Fruit fly (Drosophila melanogaster): ENCODE measurements around the gene Usp47.

Usp47 gene

DNA sequence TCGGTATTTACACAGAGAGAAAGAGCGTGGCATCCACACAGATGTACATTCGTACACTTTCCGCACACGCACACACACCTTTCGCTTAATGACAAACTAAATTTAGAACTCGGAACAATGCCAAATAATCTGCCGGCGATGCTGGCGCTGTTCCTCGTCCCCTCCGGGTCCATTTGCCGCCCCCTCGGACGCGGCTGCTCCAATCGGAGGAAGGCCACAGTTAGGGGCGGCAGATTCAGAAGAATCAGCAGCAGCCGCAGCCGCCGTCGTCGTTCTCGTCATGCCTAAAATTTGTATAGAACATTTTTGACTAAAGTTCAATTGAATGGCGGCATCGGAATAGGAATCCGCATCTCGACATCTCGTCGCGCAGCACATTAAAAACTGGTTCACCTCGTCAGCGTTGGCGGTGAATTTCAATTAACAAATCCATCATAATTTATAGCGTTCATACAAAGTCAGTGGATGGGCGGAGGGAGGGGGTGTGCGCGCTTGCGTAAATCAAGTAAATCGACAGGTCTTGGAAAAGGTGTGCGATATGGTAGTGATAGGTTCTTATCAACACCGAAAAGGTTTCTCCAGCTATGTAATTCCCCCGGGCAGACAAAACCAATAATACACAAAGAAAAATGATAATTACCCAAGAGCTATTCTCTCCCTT, 55.9 kb downstream of the Usp47 start:
- TF ChIP-seq CG32264 (GFP tag; optimal IDR thresholded peaks at IDR 0.05) (no peak), usp (GFP tag; optimal IDR thresholded peaks at IDR 0.05) (no peak), Sp1 (GFP tag; optimal IDR thresholded peaks at IDR 0.05) (no peak), Rel (GFP tag; optimal IDR thresholded peaks at IDR 0.05) (no peak), Rel (tag; optimal IDR thresholded peaks at IDR 0.05) (peak; percentile 92), foxo (GFP tag; optimal IDR thresholded peaks at IDR 0.05) (no peak), woc (GFP tag; optimal IDR thresholded peaks at IDR 0.05) (no peak), rgr (GFP tag; optimal IDR thresholded peaks at IDR 0.05) (no peak), GATAd (GFP tag; optimal IDR thresholded peaks at IDR 0.05) (no peak), tai (GFP tag; optimal IDR thresholded peaks at IDR 0.05) (no peak)

DNA sequence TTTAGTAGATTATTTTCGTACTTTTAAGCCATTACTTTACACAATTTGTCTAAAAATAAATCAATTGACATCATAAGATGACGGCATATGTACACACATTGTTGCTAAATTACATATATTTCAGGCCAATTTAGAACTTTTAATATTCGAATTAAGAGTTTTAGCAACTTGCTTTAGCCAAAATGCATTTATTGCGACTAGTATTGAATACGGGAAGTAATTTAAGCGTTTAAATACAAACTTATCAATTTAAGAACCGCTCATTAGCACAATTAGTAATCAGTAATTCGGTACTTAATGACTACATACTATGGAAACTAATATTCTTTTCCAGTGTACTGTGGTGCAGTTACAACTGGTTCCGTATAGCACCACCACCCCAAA, 56.4 kb downstream of the Usp47 start:
- peak; percentile 8 for TF ChIP-seq HLH106 (tag; optimal IDR thresholded peaks at IDR 0.05)
- TF ChIP-seq CrebA (GFP tag; optimal IDR thresholded peaks at IDR 0.05; ENCODE audit: borderline replicate concordance): no peak
- no peak for TF ChIP-seq brk (GFP tag; optimal IDR thresholded peaks at IDR 0.05)
- TF ChIP-seq usp (GFP tag; optimal IDR thresholded peaks at IDR 0.05): no peak

DNA sequence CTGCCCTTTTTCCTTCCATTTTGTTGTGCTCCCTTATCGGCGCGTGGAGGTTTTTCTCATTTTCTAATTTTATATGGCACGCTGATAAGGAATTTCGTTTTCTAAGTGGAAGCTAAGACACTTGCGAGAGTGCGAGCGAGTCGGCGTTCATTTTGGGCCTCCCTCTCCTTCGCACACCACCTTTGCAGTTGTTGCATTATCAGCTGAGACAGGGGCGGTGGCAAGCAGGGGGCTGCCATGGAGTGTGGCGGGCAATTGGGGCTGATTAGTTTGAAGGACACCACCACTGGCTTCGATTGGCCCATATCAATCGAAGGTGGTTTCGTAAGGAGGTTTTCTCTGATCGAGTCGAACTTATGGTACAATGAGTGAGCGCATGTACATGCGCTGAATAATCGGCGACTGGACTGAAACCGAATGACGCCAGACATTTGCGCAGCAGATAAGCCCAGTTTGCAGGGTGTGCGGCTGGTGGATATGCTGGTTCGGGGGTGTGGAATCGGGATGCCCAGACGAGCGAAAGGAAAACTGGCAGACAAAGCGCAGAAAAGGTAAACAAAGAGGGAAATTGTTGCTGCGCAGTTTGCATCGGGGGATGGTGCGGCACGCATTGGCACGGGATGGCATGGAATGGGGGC, 57.0 kb downstream of the Usp47 start:
- TF ChIP-seq h (GFP tag; optimal IDR thresholded peaks at IDR 0.05) (peak; percentile 84), usp (GFP tag; optimal IDR thresholded peaks at IDR 0.05) (no peak), Hr78 (GFP tag; optimal IDR thresholded peaks at IDR 0.05) (no peak), pan (optimal IDR thresholded peaks at IDR 0.05) (no peak), GATAd (GFP tag; optimal IDR thresholded peaks at IDR 0.05) (no peak), HLH106 (tag; optimal IDR thresholded peaks at IDR 0.05) (no peak), OdsH (GFP tag; optimal IDR thresholded peaks at IDR 0.05) (peak; percentile 11), Mio (GFP tag; optimal IDR thresholded peaks at IDR 0.05) (no peak), psq (GFP tag; optimal IDR thresholded peaks at IDR 0.05) (no peak), Vsx2 (GFP tag; optimal IDR thresholded peaks at IDR 0.05; ENCODE audit: partially characterized antibody) (no peak), brk (GFP tag; optimal IDR thresholded peaks at IDR 0.05) (no peak), Abd-B (GFP tag; optimal IDR thresholded peaks at IDR 0.05) (no peak), Myc (optimal IDR thresholded peaks at IDR 0.05) (no peak), Dif (GFP tag; optimal IDR thresholded peaks at IDR 0.05; ENCODE audit: partially characterized antibody) (no peak), lola (GFP tag; optimal IDR thresholded peaks at IDR 0.05) (no peak), woc (GFP tag; optimal IDR thresholded peaks at IDR 0.05) (peak; percentile 8), Sp1 (GFP tag; optimal IDR thresholded peaks at IDR 0.05) (no peak), CG32264 (GFP tag; optimal IDR thresholded peaks at IDR 0.05) (no peak), rgr (GFP tag; optimal IDR thresholded peaks at IDR 0.05) (peak; percentile 15), Rel (GFP tag; optimal IDR thresholded peaks at IDR 0.05) (no peak), Rel (tag; optimal IDR thresholded peaks at IDR 0.05) (peak; percentile 16), foxo (GFP tag; optimal IDR thresholded peaks at IDR 0.05) (no peak), Dfd (GFP tag; optimal IDR thresholded peaks at IDR 0.05) (no peak), sage (GFP tag; optimal IDR thresholded peaks at IDR 0.05) (no peak), Hr83 (GFP tag; optimal IDR thresholded peaks at IDR 0.05; ENCODE audit: poor library complexity, severe bottlenecking) (no peak)

DNA sequence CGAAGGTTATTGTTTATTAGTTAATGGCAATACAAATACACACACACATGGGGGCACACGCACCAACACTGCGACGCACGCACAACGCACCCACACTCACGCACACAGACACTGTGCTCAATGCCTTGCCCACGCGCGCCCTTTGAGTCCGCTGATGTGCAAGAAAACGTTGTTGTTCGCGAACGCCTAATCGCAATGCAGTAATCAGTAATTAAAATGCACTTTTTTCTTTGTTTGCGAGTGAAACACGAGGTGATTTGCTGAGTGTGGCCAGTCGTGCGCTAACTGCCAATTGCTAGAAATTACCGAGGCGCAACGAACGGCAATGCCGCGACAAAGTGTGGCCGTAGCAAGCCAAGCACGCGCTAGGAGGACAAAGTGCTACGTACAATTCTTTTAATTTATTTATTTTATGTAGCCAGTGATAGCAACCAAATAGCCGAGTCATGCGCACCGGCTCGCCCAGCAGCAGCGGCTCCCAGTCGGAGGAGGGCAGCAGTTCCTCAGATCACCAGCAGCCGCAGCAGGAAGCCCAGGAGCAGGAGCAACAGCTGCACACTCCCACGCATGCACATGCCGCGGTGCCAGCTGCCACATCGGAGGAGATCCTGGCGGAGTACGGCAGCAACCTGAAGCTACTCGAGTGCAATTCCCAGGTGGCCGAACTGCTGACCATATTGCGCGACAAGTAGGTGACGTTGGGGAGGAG, 58.0 kb downstream of the Usp47 start, which contains the start of the genes S6k and kri:
Gene S6k, minus strand, starts transcription at position 299 of the 709 bp plus-strand sequence.
Gene kri, plus strand, starts transcription at position 341 of the 709 bp plus-strand sequence.
- TF ChIP-seq Rel (GFP tag; optimal IDR thresholded peaks at IDR 0.05) (no peak), Rel (tag; optimal IDR thresholded peaks at IDR 0.05) (peak; percentile 57), Myc (optimal IDR thresholded peaks at IDR 0.05) (peak; percentile 22), GATAd (GFP tag; optimal IDR thresholded peaks at IDR 0.05) (no peak), CG32264 (GFP tag; optimal IDR thresholded peaks at IDR 0.05) (no peak), Dfd (GFP tag; optimal IDR thresholded peaks at IDR 0.05) (no peak), brk (GFP tag; optimal IDR thresholded peaks at IDR 0.05) (no peak), Sp1 (GFP tag; optimal IDR thresholded peaks at IDR 0.05) (peak; percentile 40), Mio (GFP tag; optimal IDR thresholded peaks at IDR 0.05) (no peak), Jra (GFP tag; optimal IDR thresholded peaks at IDR 0.05) (no peak), h (GFP tag; optimal IDR thresholded peaks at IDR 0.05) (peak; percentile 86), Hnf4 (GFP tag; optimal IDR thresholded peaks at IDR 0.05) (peak; percentile 57), fru (GFP tag; optimal IDR thresholded peaks at IDR 0.05) (peak; percentile 44), ey (GFP tag; optimal IDR thresholded peaks at IDR 0.05) (peak; percentile 23), foxo (GFP tag; optimal IDR thresholded peaks at IDR 0.05) (peak in 1 of 2 experiments; percentile 15), rgr (GFP tag; optimal IDR thresholded peaks at IDR 0.05) (no peak), psq (GFP tag; optimal IDR thresholded peaks at IDR 0.05) (no peak), Hr83 (GFP tag; optimal IDR thresholded peaks at IDR 0.05; ENCODE audit: poor library complexity, severe bottlenecking) (peak; percentile 88), jim (GFP tag; optimal IDR thresholded peaks at IDR 0.05) (peak; percentile 28)
